Fruit fly (Drosophila melanogaster) whole organism, embryonic: ENCODE measurements around the gene cu.

Experiments
- Adf1 ChIP-seq: fragments of 200-800 bp; sonication (Bioruptor generic); IDR thresholded peaks from 2 replicates; pipeline ENCODE4 v1.3.6; 2022; ENCODE audit warnings: missing biosample characterization, missing genetic modification characterization
- C15 ChIP-seq: fragments of 200-800 bp; sonication (Bioruptor generic); IDR thresholded peaks from 3 replicates; pipeline ENCODE4 v1.3.6; 2022; ENCODE audit warnings: missing biosample characterization, missing genetic modification characterization
- CG10321 ChIP-seq: fragments of 200-800 bp; sonication (Bioruptor generic); IDR thresholded peaks from 2 replicates; pipeline ENCODE4 v1.3.6; 2022; ENCODE audit warnings: missing biosample characterization, missing genetic modification characterization
- CG10543 ChIP-seq: fragments of 200-800 bp; sonication (Bioruptor generic); optimal IDR thresholded peaks from 3 replicates; lab custom pipeline; 2017; ENCODE audit warnings: missing biosample characterization, mild to moderate bottlenecking, missing genetic modification characterization, moderate library complexity
- CG11723 ChIP-seq: fragments of 200-800 bp; sonication (Bioruptor generic); optimal IDR thresholded peaks from 2 replicates; lab custom pipeline; 2017; ENCODE audit warnings: missing biosample characterization, mild to moderate bottlenecking, missing genetic modification characterization
- CG12769 ChIP-seq: fragments of 200-800 bp; sonication (Bioruptor generic); optimal IDR thresholded peaks from 2 replicates; lab custom pipeline; 2019; ENCODE audit warnings: missing biosample characterization, mild to moderate bottlenecking, missing genetic modification characterization, moderate library complexity
- CG13123 ChIP-seq: fragments of 200-800 bp; sonication (Bioruptor generic); optimal IDR thresholded peaks from 2 replicates; lab custom pipeline; 2016; ENCODE audit warnings: missing biosample characterization, missing genetic modification characterization
- CG14710 ChIP-seq: fragments of 200-800 bp; sonication (Bioruptor generic); optimal IDR thresholded peaks from 3 replicates; lab custom pipeline; 2019; ENCODE audit warnings: missing biosample characterization, mild to moderate bottlenecking, missing genetic modification characterization, moderate library complexity
- CG15073 ChIP-seq: fragments of 200-800 bp; sonication (Bioruptor generic); optimal IDR thresholded peaks from 2 replicates; lab custom pipeline; 2016; ENCODE audit warnings: missing biosample characterization, missing genetic modification characterization
- CG1647 ChIP-seq: fragments of 200-800 bp; sonication (Bioruptor generic); optimal IDR thresholded peaks from 3 replicates; lab custom pipeline; 2016; ENCODE audit warnings: missing biosample characterization, missing genetic modification characterization
- CG16863 ChIP-seq: fragments of 200-800 bp; sonication (Bioruptor generic); optimal IDR thresholded peaks from 3 replicates; lab custom pipeline; 2016; ENCODE audit warnings: missing biosample characterization, missing genetic modification characterization
- CG17802 ChIP-seq: fragments of 200-800 bp; sonication (Bioruptor generic); optimal IDR thresholded peaks from 2 replicates; lab custom pipeline; 2018; ENCODE audit warnings: missing biosample characterization, mild to moderate bottlenecking, missing genetic modification characterization, moderate library complexity
- CG32532 ChIP-seq: fragments of 200-800 bp; sonication (Bioruptor generic); IDR thresholded peaks from 2 replicates; pipeline ENCODE4 v1.3.6; 2022; ENCODE audit warnings: missing biosample characterization, missing genetic modification characterization
- CG33557 ChIP-seq: fragments of 200-800 bp; sonication (Bioruptor generic); optimal IDR thresholded peaks from 2 replicates; lab custom pipeline; 2019; ENCODE audit warnings: missing biosample characterization, mild to moderate bottlenecking, missing genetic modification characterization, moderate library complexity
- CG3407 ChIP-seq: fragments of 200-800 bp; sonication (Bioruptor generic); optimal IDR thresholded peaks from 2 replicates; lab custom pipeline; 2018; ENCODE audit warnings: missing biosample characterization, mild to moderate bottlenecking, missing genetic modification characterization
- CG4404 ChIP-seq: fragments of 200-800 bp; sonication (Bioruptor generic); IDR thresholded peaks from 2 replicates; pipeline ENCODE4 v1.3.6; 2022; ENCODE audit warnings: missing biosample characterization, missing genetic modification characterization
- CG4424 ChIP-seq: fragments of 200-800 bp; sonication (Bioruptor generic); optimal IDR thresholded peaks from 3 replicates; lab custom pipeline; 2016; ENCODE audit warnings: missing biosample characterization, missing genetic modification characterization
- CG7357 ChIP-seq: fragments of 200-800 bp; sonication (Bioruptor generic); IDR thresholded peaks from 3 replicates; pipeline ENCODE4 v1.3.6; 2022; ENCODE audit warnings: missing biosample characterization, missing genetic modification characterization
- CG7987 ChIP-seq: fragments of 200-800 bp; sonication (Bioruptor generic); optimal IDR thresholded peaks from 2 replicates; lab custom pipeline; 2018; ENCODE audit warnings: missing biosample characterization, mild to moderate bottlenecking, missing genetic modification characterization, moderate library complexity
- CG9932 ChIP-seq: fragments of 200-800 bp; sonication (Bioruptor generic); IDR thresholded peaks from 2 replicates; pipeline ENCODE4 v1.3.6; 2022; ENCODE audit warnings: missing biosample characterization, missing genetic modification characterization
- CrebB ChIP-seq: fragments of 200-800 bp; sonication (Bioruptor generic); optimal IDR thresholded peaks from 3 replicates; lab custom pipeline; 2018; ENCODE audit warnings: missing biosample characterization, mild to moderate bottlenecking, missing genetic modification characterization
- Dip3 ChIP-seq: fragments of 200-800 bp; sonication (Bioruptor generic); optimal IDR thresholded peaks from 3 replicates; lab custom pipeline; 2016; ENCODE audit warnings: missing biosample characterization, missing genetic modification characterization
- E2f2 ChIP-seq: fragments of 200-800 bp; sonication (Bioruptor generic); IDR thresholded peaks from 2 replicates; pipeline ENCODE4 v1.3.6; 2022; ENCODE audit warnings: missing biosample characterization, missing genetic modification characterization
- Fer1 ChIP-seq: fragments of 200-800 bp; sonication (Bioruptor generic); optimal IDR thresholded peaks from 2 replicates; lab custom pipeline; 2017; ENCODE audit warnings: missing biosample characterization, mild to moderate bottlenecking, missing genetic modification characterization
- Gug ChIP-seq: fragments of 200-800 bp; sonication (Bioruptor generic); IDR thresholded peaks from 4 replicates; pipeline ENCODE4 v1.3.6; 2022; ENCODE audit warnings: missing biosample characterization, missing genetic modification characterization
- HLHmδ ChIP-seq: fragments of 200-800 bp; sonication (Bioruptor generic); optimal IDR thresholded peaks from 2 replicates; lab custom pipeline; 2018; ENCODE audit warnings: missing biosample characterization, mild to moderate bottlenecking, missing genetic modification characterization, moderate library complexity
- Jarid2 ChIP-seq: fragments of 200-800 bp; sonication (Bioruptor generic); optimal IDR thresholded peaks from 3 replicates; lab custom pipeline; 2017; ENCODE audit warnings: mild to moderate bottlenecking, missing biosample characterization, missing genetic modification reagents, missing genetic modification characterization
- Lhr ChIP-seq: fragments of 200-800 bp; sonication (Bioruptor generic); optimal IDR thresholded peaks from 3 replicates; lab custom pipeline; 2017; ENCODE audit warnings: mild to moderate bottlenecking, missing biosample characterization, missing genetic modification reagents, missing genetic modification characterization
- Myb ChIP-seq: fragments of 200-800 bp; sonication (Bioruptor generic); optimal IDR thresholded peaks from 2 replicates; lab custom pipeline; 2016; ENCODE audit warnings: missing biosample characterization, missing genetic modification characterization
- Nf-YB ChIP-seq: fragments of 200-800 bp; sonication (Bioruptor generic); optimal IDR thresholded peaks from 3 replicates; lab custom pipeline; 2019; ENCODE audit warnings: missing biosample characterization, mild to moderate bottlenecking, missing genetic modification characterization, moderate library complexity
- Optix ChIP-seq: fragments of 200-800 bp; sonication (Bioruptor generic); IDR thresholded peaks from 3 replicates; pipeline ENCODE4 v1.3.6; 2022; ENCODE audit warnings: missing biosample characterization, missing genetic modification characterization
- ap ChIP-seq: fragments of 200-800 bp; sonication (Bioruptor generic); IDR thresholded peaks from 2 replicates; pipeline ENCODE4 v1.3.6; 2022; ENCODE audit warnings: missing biosample characterization, missing genetic modification characterization
- dimm ChIP-seq: fragments of 200-800 bp; sonication (Bioruptor generic); IDR thresholded peaks from 2 replicates; pipeline ENCODE4 v1.3.6; 2022; ENCODE audit warnings: missing biosample characterization, missing genetic modification characterization
- fu2 ChIP-seq: fragments of 200-800 bp; sonication (Bioruptor generic); optimal IDR thresholded peaks from 2 replicates; lab custom pipeline; 2016; ENCODE audit warnings: missing biosample characterization, missing genetic modification characterization
- hb ChIP-seq: fragments of 200-800 bp; sonication (Bioruptor generic); IDR thresholded peaks from 3 replicates; pipeline ENCODE4 v1.3.6; 2022; ENCODE audit warnings: missing biosample characterization, missing genetic modification characterization; ENCODE audit not compliant: partially characterized antibody
- hkb ChIP-seq, 2 experiments: fragments of 200-800 bp in 1 of 2; fragments of >200 bp in 1 of 2; sonication (Bioruptor generic) in 1 of 2; IDR thresholded peaks in 1 of 2; optimal IDR thresholded peaks in 1 of 2; 2 replicates each; pipeline versions ENCODE4 v1.3.6 to Lab custom; 2017 to 2022; ENCODE audit warnings: missing biosample characterization in 1 of 2, missing genetic modification characterization in 1 of 2
- ind ChIP-seq: fragments of 200-800 bp; sonication (Bioruptor generic); optimal IDR thresholded peaks from 3 replicates; lab custom pipeline; 2016; ENCODE audit warnings: missing biosample characterization, missing genetic modification characterization
- insv ChIP-seq, 2 experiments: fragments of 200-800 bp; sonication (Bioruptor generic); optimal IDR thresholded peaks; 3 replicates each; lab custom pipeline; 2016 to 2018; ENCODE audit warnings: missing biosample characterization in 2 of 2, missing genetic modification characterization in 2 of 2
- jing ChIP-seq: fragments of 200-800 bp; sonication (Bioruptor generic); optimal IDR thresholded peaks from 2 replicates; lab custom pipeline; 2018; ENCODE audit warnings: missing biosample characterization, mild to moderate bottlenecking, missing genetic modification characterization
- org-1 ChIP-seq: fragments of 200-800 bp; sonication (Bioruptor generic); optimal IDR thresholded peaks from 2 replicates; lab custom pipeline; 2017; ENCODE audit warnings: missing biosample characterization, missing genetic modification characterization
- pho ChIP-seq: fragments of 200-800 bp; sonication (Bioruptor generic); optimal IDR thresholded peaks from 2 replicates; lab custom pipeline; 2016; ENCODE audit warnings: missing biosample characterization, missing genetic modification characterization
- ro ChIP-seq: fragments of 200-800 bp; sonication (Bioruptor generic); IDR thresholded peaks from 2 replicates; pipeline ENCODE4 v1.3.6; 2022; ENCODE audit warnings: missing biosample characterization, missing genetic modification characterization
- sim ChIP-seq: fragments of 200-800 bp; sonication (Bioruptor generic); IDR thresholded peaks from 2 replicates; pipeline ENCODE4 v1.3.6; 2022; ENCODE audit warnings: missing biosample characterization, missing genetic modification characterization
- sisA ChIP-seq: fragments of 200-800 bp; sonication (Bioruptor generic); IDR thresholded peaks from 2 replicates; pipeline ENCODE4 v1.3.6; 2022; ENCODE audit warnings: missing biosample characterization, missing genetic modification characterization
- slou ChIP-seq: fragments of 200-800 bp; sonication (Bioruptor generic); optimal IDR thresholded peaks from 3 replicates; lab custom pipeline; 2016; ENCODE audit warnings: missing biosample characterization, missing genetic modification characterization
- sna ChIP-seq: fragments of 200-800 bp; sonication (Bioruptor generic); IDR thresholded peaks from 2 replicates; pipeline ENCODE4 v1.3.6; 2022; ENCODE audit warnings: missing biosample characterization, missing genetic modification characterization; ENCODE audit not compliant: partially characterized antibody
- stwl ChIP-seq: fragments of 200-800 bp; sonication (Bioruptor generic); optimal IDR thresholded peaks from 3 replicates; lab custom pipeline; 2018; ENCODE audit warnings: missing biosample characterization, mild to moderate bottlenecking, missing genetic modification characterization, moderate library complexity
- tio ChIP-seq: fragments of 200-800 bp; sonication (Bioruptor generic); optimal IDR thresholded peaks from 2 replicates; lab custom pipeline; 2017; ENCODE audit warnings: missing biosample characterization, missing genetic modification characterization, inconsistent platforms
- tll ChIP-seq, 2 experiments: fragments of 200-800 bp in 1 of 2; fragments of >200 bp in 1 of 2; sonication (Bioruptor generic) in 1 of 2; optimal IDR thresholded peaks; 2 replicates each; lab custom pipeline; 2017 to 2019; ENCODE audit warnings: missing biosample characterization in 2 of 2, missing genetic modification characterization in 2 of 2, mild to moderate bottlenecking in 1 of 2, moderate library complexity in 1 of 2
- vfl ChIP-seq: fragments of 200-800 bp; sonication (Bioruptor generic); optimal IDR thresholded peaks from 2 replicates; lab custom pipeline; 2016; ENCODE audit warnings: missing biosample characterization, missing genetic modification characterization

Gene cu

DNA sequence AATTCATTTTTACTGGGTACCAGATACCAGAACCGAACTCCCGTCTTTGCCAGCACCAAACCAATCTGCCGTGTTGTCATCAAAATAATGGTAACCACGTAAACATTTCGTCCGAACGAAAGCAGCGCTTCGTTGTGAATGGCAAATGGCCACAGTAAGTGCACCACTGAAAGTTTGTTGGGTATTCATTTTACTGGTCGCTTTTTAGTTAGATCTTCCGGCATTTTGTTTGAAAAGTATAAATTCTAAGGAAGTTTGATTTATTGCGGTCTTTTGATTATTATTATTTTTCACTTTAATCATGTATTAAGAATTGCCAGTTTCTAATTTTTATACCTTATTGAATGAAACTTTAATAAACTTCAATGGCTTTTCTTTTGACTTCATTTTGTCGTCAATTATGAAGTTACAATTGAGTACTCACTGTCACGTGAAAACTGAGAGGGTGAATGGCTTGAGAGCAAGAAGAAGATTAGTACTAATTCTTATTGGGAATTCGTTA, 17.1 kb downstream of the cu start, which contains the start of gene ZnT86D (continued):
- TF ChIP-seq hkb (optimal IDR thresholded peaks at IDR 0.05; lab: Kevin White, UChicago), result no peak
- 0 out of 2 replicates have a peak, but pooled peaks have one; percentile 6 for TF ChIP-seq hkb (GFP tag; IDR thresholded peaks at IDR 0.05; lab: Robert Waterston, UW)
- TF ChIP-seq E2f2 (GFP tag; lab: Robert Waterston, UW), result peak; percentile 26; the same call in 1 of the 2 replicates
- TF ChIP-seq CG1647 (GFP tag; lab: Kevin White, UChicago), result peak; percentile 22
- peak; percentile 10 for TF ChIP-seq CG12769
- no peak for TF ChIP-seq ap (GFP tag; lab: Robert Waterston, UW)
- peak; percentile 38 for TF ChIP-seq Myb (GFP tag; lab: Kevin White, UChicago)
- TF ChIP-seq CG9932 (GFP tag; lab: Robert Waterston, UW), result peak; percentile 77
- TF ChIP-seq CG13123, result peak; percentile 17
- no peak for TF ChIP-seq HLHmδ
- no peak for TF ChIP-seq vfl
- TF ChIP-seq CG14710 (tag; lab: Kevin White, UChicago), result peak; percentile 86
- no peak for TF ChIP-seq CG11723 (GFP tag; lab: Kevin White, UChicago)
- peak; percentile 68 for TF ChIP-seq CG32532 (GFP tag; lab: Robert Waterston, UW)
- TF ChIP-seq fu2 (GFP tag; lab: Kevin White, UChicago), result peak; percentile 42
- peak; percentile 53 to 91 for TF ChIP-seq insv (GFP tag; optimal IDR thresholded peaks at IDR 0.05; lab: Kevin White, UChicago)
- peak; percentile 35; the same call in 1 of the 2 replicates for TF ChIP-seq sisA
- TF ChIP-seq ind, result peak; percentile 59
- peak; percentile 37 for TF ChIP-seq CG4424 (GFP tag; lab: Kevin White, UChicago)
- TF ChIP-seq Optix, result no peak
- TF ChIP-seq org-1 (GFP tag; lab: Kevin White, UChicago), result no peak
- peak; percentile 24; the same call in 1 of the 3 replicates for TF ChIP-seq CG7357
- TF ChIP-seq pho (GFP tag; lab: Kevin White, UChicago), result peak; percentile 79
- no peak for TF ChIP-seq Adf1 (GFP tag; lab: Robert Waterston, UW)
- TF ChIP-seq CG17802 (tag; lab: Kevin White, UChicago), result no peak
- TF ChIP-seq CG10543 (GFP tag; lab: Kevin White, UChicago), result peak; percentile 87
- peak; percentile 80 for TF ChIP-seq CG10321
- no peak for TF ChIP-seq sim
- TF ChIP-seq hb (GFP tag; lab: Robert Waterston, UW), result no peak
- TF ChIP-seq Dip3 (GFP tag; lab: Kevin White, UChicago), result peak; percentile 44
- TF ChIP-seq CG16863, result peak; percentile 30
- TF ChIP-seq jing (GFP tag; lab: Kevin White, UChicago), result no peak
- TF ChIP-seq stwl (tag; lab: Kevin White, UChicago), result peak; percentile 58
- TF ChIP-seq tio (GFP tag; lab: Kevin White, UChicago), result no peak
- peak; percentile 18 to 88 for TF ChIP-seq tll (GFP tag; optimal IDR thresholded peaks at IDR 0.05; lab: Kevin White, UChicago)
- peak; percentile 45 for TF ChIP-seq Nf-YB
- TF ChIP-seq CG33557 (GFP tag; lab: Kevin White, UChicago), result peak; percentile 55
- TF ChIP-seq C15 (GFP tag; lab: Robert Waterston, UW), result no peak
- TF ChIP-seq CrebB, result peak; percentile 69
- TF ChIP-seq Lhr, result no peak
- TF ChIP-seq dimm (GFP tag; lab: Robert Waterston, UW), result no peak
- no peak for TF ChIP-seq sna (GFP tag; lab: Robert Waterston, UW)
- TF ChIP-seq Fer1, result peak; percentile 67
- peak; percentile 25 for TF ChIP-seq slou (GFP tag; lab: Kevin White, UChicago)
- TF ChIP-seq Gug (GFP tag; lab: Robert Waterston, UW), result peak; percentile 50; the same call in 2 of the 4 replicates
- peak; percentile 4 for TF ChIP-seq CG7987 (GFP tag; lab: Kevin White, UChicago)
- no peak for TF ChIP-seq CG15073
- no peak for TF ChIP-seq CG3407
- peak; percentile 61 for TF ChIP-seq CG4404
- TF ChIP-seq ro, result no peak
- no peak for TF ChIP-seq Jarid2
